Worm (Caenorhabditis elegans) whole organism, young adult: Measurements from ENCODE around the gene irld-62.
A peak's percentile ranks its signal among the peaks of the same experiment; 100 is the strongest.

Experiments used
- B0019.2 ChIP-seq: fragments of 200-800 bp; sonication (Bioruptor generic); conservative IDR thresholded peaks from 2 replicates; pipeline ENCODE4 v1.3.6; 2022; ENCODE audit warnings: missing genetic modification reagents, missing genetic modification characterization, missing compliant biosample characterization
- B0035.1 ChIP-seq: sonication (generic microtip); optimal IDR thresholded peaks from 2 replicates; lab custom pipeline; 2016; ENCODE audit warnings: missing genetic modification characterization, mild to moderate bottlenecking, missing compliant biosample characterization, missing genotype, missing genetic modification reagents
- B0261.1 ChIP-seq: sonication (generic microtip); optimal IDR thresholded peaks from 2 replicates; lab custom pipeline; 2016; ENCODE audit warnings: mild to moderate bottlenecking, missing genetic modification characterization, moderate library complexity, missing compliant biosample characterization
- C06A6.2 ChIP-seq: fragments of 200-800 bp; sonication (Bioruptor generic); conservative IDR thresholded peaks from 2 replicates; pipeline ENCODE4 v1.3.6; 2022; ENCODE audit warnings: missing genetic modification characterization, missing compliant biosample characterization
- F10E7.11 ChIP-seq: sonication (generic microtip); optimal IDR thresholded peaks from 2 replicates; lab custom pipeline; 2017; ENCODE audit warnings: mild to moderate bottlenecking, missing genetic modification characterization, moderate library complexity, missing compliant biosample characterization
- F23B12.7 ChIP-seq: sonication (generic microtip); optimal IDR thresholded peaks from 2 replicates; lab custom pipeline; 2017; ENCODE audit warnings: missing genetic modification characterization, mild to moderate bottlenecking, missing compliant biosample characterization, antibody characterized with exemption, moderate library complexity; ENCODE audit not compliant: insufficient read depth
- F57C9.4 ChIP-seq: sonication (generic microtip); optimal IDR thresholded peaks from 2 replicates; lab custom pipeline; 2017; ENCODE audit warnings: mild to moderate bottlenecking, missing genetic modification characterization, missing compliant biosample characterization
- Y53F4B.3 ChIP-seq: fragments of 200-800 bp; sonication (Bioruptor generic); IDR thresholded peaks from 2 replicates; pipeline ENCODE4 v1.3.6; 2022; ENCODE audit warnings: missing genetic modification reagents, missing genetic modification characterization, missing compliant biosample characterization
- Y56A3A.18 ChIP-seq: fragments of 200-800 bp; sonication (Bioruptor generic); IDR thresholded peaks from 2 replicates; pipeline ENCODE4 v1.3.6; 2022; ENCODE audit warnings: missing genetic modification reagents, missing genetic modification characterization, missing compliant biosample characterization
- Y95B8A.8 ChIP-seq: fragments of 200-800 bp; sonication (Bioruptor generic); IDR thresholded peaks from 2 replicates; pipeline ENCODE4 v1.3.6; 2022; ENCODE audit warnings: missing genetic modification reagents, missing genetic modification characterization, missing compliant biosample characterization
- aptf-3 ChIP-seq: fragments of 200-800 bp; sonication (Bioruptor generic); IDR thresholded peaks from 2 replicates; pipeline ENCODE4 v1.3.6; 2022; ENCODE audit warnings: missing genetic modification characterization, missing compliant biosample characterization
- ceh-27 ChIP-seq: fragments of 200-800 bp; sonication (Bioruptor generic); optimal IDR thresholded peaks from 2 replicates; lab custom pipeline; 2018; ENCODE audit warnings: mild to moderate bottlenecking, missing genetic modification characterization, moderate library complexity, missing compliant biosample characterization
- ceh-40 ChIP-seq: fragments of 200-800 bp; sonication (Bioruptor generic); IDR thresholded peaks from 2 replicates; pipeline ENCODE4 v1.3.6; 2022; ENCODE audit warnings: missing genetic modification characterization, missing compliant biosample characterization
- ceh-91 ChIP-seq: fragments of 200-800 bp; sonication (Bioruptor generic); IDR thresholded peaks from 2 replicates; pipeline ENCODE4 v1.3.6; 2022; ENCODE audit warnings: missing genetic modification reagents, missing genetic modification characterization, missing compliant biosample characterization
- die-1 ChIP-seq: sonication (generic microtip); optimal IDR thresholded peaks from 2 replicates; lab custom pipeline; 2016; ENCODE audit warnings: missing genotype, mild to moderate bottlenecking, missing genetic modification characterization, missing compliant biosample characterization
- dox-1 ChIP-seq: fragments of 200-800 bp; sonication (Bioruptor generic); IDR thresholded peaks from 2 replicates; pipeline ENCODE4 v1.3.6; 2022; ENCODE audit warnings: missing genetic modification reagents, missing genetic modification characterization, missing compliant biosample characterization
- dpff-1 ChIP-seq: sonication (generic microtip); optimal IDR thresholded peaks from 2 replicates; lab custom pipeline; 2017; ENCODE audit warnings: mild to moderate bottlenecking, missing genetic modification characterization, missing compliant biosample characterization
- dpl-1 ChIP-seq: fragments of 150-350 bp; optimal IDR thresholded peaks from 2 replicates; lab custom pipeline; 2014; ENCODE audit warnings: missing biosample characterization, missing genetic modification reagents, missing genetic modification characterization
- efl-1 ChIP-seq: fragments of 150-350 bp; optimal IDR thresholded peaks from 2 replicates; lab custom pipeline; 2014; ENCODE audit warnings: missing biosample characterization, missing genetic modification reagents, missing genetic modification characterization
- egrh-3 ChIP-seq: fragments of 200-800 bp; sonication (Bioruptor generic); IDR thresholded peaks from 2 replicates; pipeline ENCODE4 v1.3.6; 2022; ENCODE audit warnings: missing genetic modification reagents, missing genetic modification characterization, missing compliant biosample characterization
- ets-4 ChIP-seq: fragments of 200-800 bp; sonication (Bioruptor generic); optimal IDR thresholded peaks from 2 replicates; lab custom pipeline; 2018; ENCODE audit warnings: mild to moderate bottlenecking, missing genetic modification characterization, missing compliant biosample characterization
- fkh-3 ChIP-seq: sonication (generic microtip); optimal IDR thresholded peaks from 2 replicates; lab custom pipeline; 2016; ENCODE audit warnings: mild to moderate bottlenecking, missing genetic modification characterization, missing compliant biosample characterization
- hlh-12 ChIP-seq: sonication (generic microtip); optimal IDR thresholded peaks from 2 replicates; lab custom pipeline; 2016; ENCODE audit warnings: missing genetic modification characterization, missing compliant biosample characterization
- hrde-1 ChIP-seq: sonication (generic microtip); optimal IDR thresholded peaks from 2 replicates; lab custom pipeline; 2016; ENCODE audit warnings: missing genetic modification characterization, mild to moderate bottlenecking, missing compliant biosample characterization, moderate library complexity, missing genotype, missing genetic modification reagents, borderline replicate concordance
- lag-1 ChIP-seq: fragments of 200-800 bp; sonication (Bioruptor generic); IDR thresholded peaks from 2 replicates; pipeline ENCODE4 v1.3.6; 2022; ENCODE audit warnings: missing genetic modification reagents, missing genetic modification characterization, missing compliant biosample characterization
- let-607 ChIP-seq, 2 experiments: fragments of 200-800 bp in 1 of 2; sonication (Bioruptor generic) in 1 of 2; sonication (generic microtip) in 1 of 2; optimal IDR thresholded peaks; 2 replicates each; lab custom pipeline; 2016 to 2018; ENCODE audit warnings: mild to moderate bottlenecking in 2 of 2, missing compliant biosample characterization in 2 of 2, missing genetic modification characterization in 2 of 2, moderate library complexity in 2 of 2, missing genotype in 1 of 2
- lin-40 ChIP-seq: sonication (generic microtip); optimal IDR thresholded peaks from 2 replicates; lab custom pipeline; 2016; ENCODE audit warnings: missing genetic modification characterization, mild to moderate bottlenecking, missing compliant biosample characterization, missing genotype, missing genetic modification reagents
- lsl-1 ChIP-seq: fragments of 200-800 bp; sonication (Bioruptor generic); optimal IDR thresholded peaks from 2 replicates; lab custom pipeline; 2018; ENCODE audit warnings: mild to moderate bottlenecking, missing genetic modification characterization, moderate library complexity, missing compliant biosample characterization
- madf-3 ChIP-seq: fragments of 200-800 bp; sonication (Bioruptor generic); IDR thresholded peaks from 2 replicates; pipeline ENCODE4 v1.3.6; 2022; ENCODE audit warnings: missing genetic modification reagents, missing genetic modification characterization, missing compliant biosample characterization
- madf-8 ChIP-seq: fragments of 200-800 bp; sonication (Bioruptor generic); conservative IDR thresholded peaks from 2 replicates; pipeline ENCODE4 v1.3.6; 2022; ENCODE audit warnings: missing genetic modification reagents, missing genetic modification characterization, missing compliant biosample characterization
- mcd-1 ChIP-seq: fragments of 200-800 bp; sonication (Bioruptor generic); IDR thresholded peaks from 2 replicates; pipeline ENCODE4 v1.3.6; 2022; ENCODE audit warnings: missing genetic modification reagents, missing genetic modification characterization, missing compliant biosample characterization
- nhr-120 ChIP-seq: fragments of 200-800 bp; sonication (Bioruptor generic); IDR thresholded peaks from 2 replicates; pipeline ENCODE4 v1.3.6; 2022; ENCODE audit warnings: missing genetic modification characterization, missing compliant biosample characterization
- nhr-27 ChIP-seq: fragments of 200-800 bp; sonication (Bioruptor generic); optimal IDR thresholded peaks from 2 replicates; lab custom pipeline; 2018; ENCODE audit warnings: mild to moderate bottlenecking, missing genetic modification characterization, moderate library complexity, missing compliant biosample characterization
- nhr-80 ChIP-seq: sonication (generic microtip); optimal IDR thresholded peaks from 2 replicates; lab custom pipeline; 2016; ENCODE audit warnings: missing genetic modification characterization, missing compliant biosample characterization
- rcor-1 ChIP-seq: fragments of 200-800 bp; sonication (Bioruptor generic); IDR thresholded peaks from 2 replicates; pipeline ENCODE4 v1.3.6; 2022; ENCODE audit warnings: missing genetic modification reagents, missing genetic modification characterization, missing compliant biosample characterization
- repo-1 ChIP-seq: sonication (generic microtip); optimal IDR thresholded peaks from 2 replicates; lab custom pipeline; 2017; ENCODE audit warnings: mild to moderate bottlenecking, missing genetic modification characterization, missing compliant biosample characterization
- rpc-1 ChIP-seq, 2 experiments: fragments of 150-350 bp in 1 of 2; sonication (generic microtip) in 1 of 2; optimal IDR thresholded peaks; 2 replicates each; lab custom pipeline; 2014 to 2018; ENCODE audit warnings: missing biosample characterization in 1 of 2, missing genetic modification characterization in 1 of 2, missing genetic modification reagents in 1 of 2, missing genotype in 1 of 2
- sptf-2 ChIP-seq: fragments of 200-800 bp; sonication (Bioruptor generic); optimal IDR thresholded peaks from 2 replicates; lab custom pipeline; 2018; ENCODE audit warnings: mild to moderate bottlenecking, missing genetic modification characterization, missing compliant biosample characterization
- unc-130 ChIP-seq: sonication (generic microtip); optimal IDR thresholded peaks from 2 replicates; lab custom pipeline; 2016; ENCODE audit warnings: missing genetic modification reagents, missing genetic modification characterization, missing compliant biosample characterization
- ztf-22 ChIP-seq: fragments of 200-800 bp; sonication (Bioruptor generic); optimal IDR thresholded peaks from 2 replicates; lab custom pipeline; 2018; ENCODE audit warnings: mild to moderate bottlenecking, missing genetic modification characterization, moderate library complexity, missing compliant biosample characterization
- ztf-6 ChIP-seq: fragments of 200-800 bp; sonication (Bioruptor generic); IDR thresholded peaks from 2 replicates; pipeline ENCODE4 v1.3.6; 2022; ENCODE audit warnings: missing genetic modification reagents, missing genetic modification characterization, missing compliant biosample characterization

The irld-62 gene

DNA sequence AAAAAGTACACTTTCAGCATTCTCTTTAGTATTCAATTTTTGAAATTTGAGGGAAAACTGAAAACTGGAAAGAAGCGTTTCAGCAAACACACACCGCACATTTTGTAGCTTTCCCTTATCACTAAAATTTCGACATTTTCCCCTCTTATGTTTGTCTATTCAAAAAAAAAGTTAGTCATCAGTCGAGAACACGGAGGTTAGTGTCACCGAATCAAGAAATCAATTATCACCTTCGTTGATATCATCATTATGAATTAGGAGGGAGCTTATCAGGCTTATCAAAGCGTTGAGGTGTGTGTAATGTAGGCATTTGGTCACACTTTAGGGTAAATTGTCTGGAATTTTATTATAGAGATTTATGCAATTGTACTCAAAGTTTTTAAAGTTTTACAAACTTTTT lies 12.3 kb upstream of the irld-62 start, which contains the start of gene cpr-3 (continued):
- peak; percentile 83 for TF ChIP-seq ets-4 (GFP tag; lab: Kevin White, UChicago)
- TF ChIP-seq C06A6.2 (GFP tag; lab: Robert Waterston, UW): no peak
- no peak for TF ChIP-seq ceh-91 (GFP tag; lab: Robert Waterston, UW)
- TF ChIP-seq ztf-22 (GFP tag; lab: Kevin White, UChicago): peak; percentile 88
- no peak for TF ChIP-seq unc-130
- TF ChIP-seq, all 124 proteins: peak for 6

DNA sequence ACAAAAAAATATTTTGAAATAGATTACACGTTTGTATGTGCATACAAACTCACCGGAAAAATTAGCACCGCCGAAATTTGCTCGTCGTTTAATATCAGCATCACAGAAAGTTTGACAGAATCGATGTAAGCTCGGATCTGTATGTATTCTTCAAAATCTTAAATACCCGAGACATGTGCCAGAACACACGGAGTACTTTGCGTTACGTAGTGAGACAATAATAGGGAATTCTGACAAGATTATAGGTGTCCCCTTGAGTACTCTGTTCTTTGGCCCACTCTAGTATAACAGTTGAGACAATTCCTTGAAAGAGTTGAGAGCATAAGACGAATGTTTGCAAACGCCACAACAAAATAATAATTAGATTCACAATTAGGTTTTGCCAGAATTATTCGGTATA lies 7.3 kb upstream of the irld-62 start, which contains the start of gene srx-48:
srx-48 (minus strand) TSS at position 101 of the 400 bp plus-strand sequence.
- TF ChIP-seq lag-1 (GFP tag; lab: Robert Waterston, UW) (no peak), lin-40 (tag; lab: Kevin White, UChicago) (no peak), nhr-80 (tag; lab: Kevin White, UChicago) (no peak), nhr-120 (GFP tag; lab: Robert Waterston, UW) (no peak), F57C9.4 (tag; lab: Kevin White, UChicago) (no peak), Y56A3A.18 (GFP tag; lab: Robert Waterston, UW) (no peak), B0035.1 (tag; lab: Kevin White, UChicago) (no peak), efl-1 (GFP tag; lab: Kevin White, UChicago) (no peak)

DNA sequence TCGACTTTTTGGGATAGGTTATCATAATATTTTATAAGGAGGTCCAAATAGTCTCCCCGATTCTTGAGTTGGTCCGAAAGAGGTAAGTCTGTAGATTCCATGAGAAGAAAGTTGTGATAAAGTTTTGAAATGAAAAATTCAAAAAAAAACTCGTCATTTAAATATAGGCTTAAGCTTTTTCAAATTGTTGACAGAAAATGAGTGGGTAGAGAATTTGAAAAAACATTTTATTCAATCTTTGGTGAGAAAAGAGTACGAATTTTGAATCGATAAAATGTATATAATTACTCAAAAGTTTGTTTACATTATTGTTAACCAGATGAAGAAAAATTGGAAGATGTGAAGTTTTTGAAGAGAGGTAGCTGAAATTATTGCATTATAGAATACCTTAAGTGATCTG lies 5.4 kb upstream of the irld-62 start, which contains the start of gene T26H8.5:
T26H8.5 (minus strand) TSS at position 101 of the 400 bp plus-strand sequence.
- TF ChIP-seq ztf-6 (GFP tag; lab: Robert Waterston, UW): no peak
- TF ChIP-seq B0035.1 (tag; lab: Kevin White, UChicago): no peak
- no peak for TF ChIP-seq ceh-40
- TF ChIP-seq egrh-3 (GFP tag; lab: Robert Waterston, UW): no peak
- no peak for TF ChIP-seq B0261.1 (tag; lab: Kevin White, UChicago)
- TF ChIP-seq F10E7.11 (tag; lab: Kevin White, UChicago): no peak
- no peak for TF ChIP-seq F23B12.7 (tag; lab: Kevin White, UChicago)
- no peak for TF ChIP-seq dox-1 (GFP tag; lab: Robert Waterston, UW)
- no peak for TF ChIP-seq lsl-1 (GFP tag; lab: Kevin White, UChicago)
- TF ChIP-seq rcor-1 (GFP tag; lab: Robert Waterston, UW): no peak
- TF ChIP-seq ceh-27 (GFP tag; lab: Kevin White, UChicago): no peak
- no peak for TF ChIP-seq Y53F4B.3 (GFP tag; lab: Robert Waterston, UW)
- TF ChIP-seq let-607 (tag; optimal IDR thresholded peaks at IDR 0.05; lab: Kevin White, UChicago): no peak
- TF ChIP-seq rpc-1 (optimal IDR thresholded peaks at IDR 0.05; lab: Kevin White, UChicago): no peak
- TF ChIP-seq rpc-1 (tag; optimal IDR thresholded peaks at IDR 0.05; lab: Kevin White, UChicago): no peak
- no peak for TF ChIP-seq Y95B8A.8 (GFP tag; lab: Robert Waterston, UW)

DNA sequence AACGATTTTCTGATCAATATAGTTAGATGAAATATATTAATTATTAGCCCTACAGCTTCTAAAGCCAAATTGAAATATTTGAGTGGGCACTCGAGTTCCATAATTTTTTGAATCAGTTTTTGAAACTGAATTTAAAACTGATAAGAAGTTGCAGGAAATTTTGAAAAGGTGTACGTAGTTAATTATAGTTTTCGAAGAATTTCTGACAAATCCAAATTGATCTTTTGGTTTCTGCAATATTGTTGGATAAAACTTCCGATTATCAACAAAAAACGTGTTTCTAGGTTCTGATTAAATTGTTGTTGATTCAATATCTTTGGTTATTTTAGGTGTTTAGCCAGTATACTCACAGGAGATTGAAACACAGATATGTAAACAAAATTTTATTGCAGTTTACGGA lies 4.1 kb upstream of the irld-62 start, which contains the start of gene T26H8.4:
T26H8.4 (minus strand) TSS at position 101 of the 400 bp plus-strand sequence.
- TF ChIP-seq madf-3: no peak
- TF ChIP-seq, all 124 proteins: peak for 0

DNA sequence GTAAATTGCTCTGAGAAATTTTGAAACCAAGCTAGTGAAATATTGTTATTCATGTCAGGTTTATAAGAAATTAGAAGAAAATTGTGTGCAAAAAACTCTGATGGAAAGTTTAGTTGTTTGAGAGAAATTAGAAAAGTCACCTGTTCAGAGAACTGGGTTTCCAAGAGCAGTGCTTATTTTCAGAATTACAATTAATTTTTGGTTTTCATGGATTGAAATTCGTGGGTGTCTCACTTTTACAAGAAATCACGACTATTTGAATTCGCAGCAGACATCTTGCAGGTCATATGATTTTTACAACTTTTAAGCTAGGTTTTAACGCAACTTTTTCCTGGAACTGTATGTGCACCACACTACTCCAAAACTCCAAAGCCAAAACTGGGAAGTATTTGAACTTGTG lies 1.9 kb upstream of the irld-62 start, which contains the start of gene srz-10:
srz-10 (minus strand) TSS at position 88 of the 400 bp plus-strand sequence.
- TF ChIP-seq dpl-1 (GFP tag; lab: Kevin White, UChicago) (no peak), aptf-3 (GFP tag; lab: Robert Waterston, UW) (no peak), hlh-12 (tag; lab: Kevin White, UChicago) (no peak), fkh-3 (no peak), mcd-1 (GFP tag; lab: Robert Waterston, UW) (no peak), nhr-27 (tag; lab: Kevin White, UChicago) (no peak), dpff-1 (no peak), hrde-1 (tag; lab: Kevin White, UChicago) (no peak), madf-8 (GFP tag; lab: Robert Waterston, UW) (no peak), sptf-2 (GFP tag; lab: Kevin White, UChicago) (no peak), ztf-22 (GFP tag; lab: Kevin White, UChicago) (no peak), repo-1 (no peak), die-1 (tag; lab: Kevin White, UChicago) (no peak), B0019.2 (no peak)
